Fruit fly (Drosophila melanogaster) whole organism, prepupa: ENCODE data around the gene CG42537.

Experiments used
- CG10669 ChIP-seq: fragments of 200-800 bp; sonication (Bioruptor generic); optimal IDR thresholded peaks from 3 replicates; lab custom pipeline; 2018; ENCODE audit warnings: missing biosample characterization, mild to moderate bottlenecking, missing genetic modification characterization, moderate library complexity
- CG11762 ChIP-seq: fragments of 200-800 bp; sonication (Bioruptor generic); optimal IDR thresholded peaks from 3 replicates; lab custom pipeline; 2016; ENCODE audit warnings: missing biosample characterization, missing genetic modification characterization; ENCODE audit not compliant: insufficient read depth
- CG11902 ChIP-seq: fragments of 200-800 bp; sonication (Bioruptor generic); optimal IDR thresholded peaks from 3 replicates; lab custom pipeline; 2016; ENCODE audit warnings: missing biosample characterization, missing genetic modification characterization
- CG15336 ChIP-seq: fragments of 200-800 bp; sonication (Bioruptor generic); IDR thresholded peaks from 2 replicates; pipeline ENCODE4 v1.3.6; 2022; ENCODE audit warnings: missing biosample characterization, missing genetic modification characterization
- CG16779 ChIP-seq: fragments of 200-800 bp; sonication (Bioruptor generic); optimal IDR thresholded peaks from 3 replicates; lab custom pipeline; 2017; ENCODE audit warnings: missing biosample characterization, mild to moderate bottlenecking, missing genetic modification characterization
- CG3032 ChIP-seq: fragments of 200-800 bp; optimal IDR thresholded peaks from 2 replicates; lab custom pipeline; 2019; ENCODE audit warnings: missing biosample characterization, mild to moderate bottlenecking, missing genetic modification characterization, moderate library complexity
- CG31627 ChIP-seq: fragments of 200-800 bp; sonication (Bioruptor generic); optimal IDR thresholded peaks from 3 replicates; lab custom pipeline; 2016; ENCODE audit warnings: missing biosample characterization, missing genetic modification characterization
- CG3919 ChIP-seq: fragments of 200-800 bp; sonication (Bioruptor generic); optimal IDR thresholded peaks from 3 replicates; lab custom pipeline; 2016; ENCODE audit warnings: missing biosample characterization, missing genetic modification characterization
- CG4318 ChIP-seq: fragments of 200-800 bp; sonication (Bioruptor generic); optimal IDR thresholded peaks from 3 replicates; lab custom pipeline; 2017; ENCODE audit warnings: missing biosample characterization, mild to moderate bottlenecking, missing genetic modification characterization
- CG6163 ChIP-seq: fragments of 200-800 bp; sonication (Bioruptor generic); IDR thresholded peaks from 3 replicates; pipeline ENCODE4 v1.3.6; 2022; ENCODE audit warnings: missing biosample characterization, missing genetic modification characterization
- CG6792 ChIP-seq: fragments of 200-800 bp; sonication (Bioruptor generic); optimal IDR thresholded peaks from 3 replicates; lab custom pipeline; 2016; ENCODE audit warnings: missing biosample characterization, missing genetic modification characterization
- CG6854 ChIP-seq: fragments of 200-800 bp; sonication (Bioruptor generic); optimal IDR thresholded peaks from 2 replicates; lab custom pipeline; 2017; ENCODE audit warnings: missing biosample characterization, mild to moderate bottlenecking, missing genetic modification characterization
- Eip78C ChIP-seq: fragments of 200-800 bp; sonication (Bioruptor generic); peaks from one replicate; lab custom pipeline; 2016; ENCODE audit warnings: missing biosample characterization, missing genetic modification characterization
- Eip93F ChIP-seq: fragments of 200-800 bp; sonication (Bioruptor generic); optimal IDR thresholded peaks from 2 replicates; lab custom pipeline; 2016; ENCODE audit warnings: missing biosample characterization, mild to moderate bottlenecking, missing genetic modification characterization
- Ets21C ChIP-seq: fragments of 200-800 bp; sonication (Bioruptor generic); optimal IDR thresholded peaks from 3 replicates; lab custom pipeline; 2016; ENCODE audit warnings: missing biosample characterization, missing genetic modification characterization
- Hr38 ChIP-seq: sonication (Bioruptor generic); optimal IDR thresholded peaks from 2 replicates; lab custom pipeline; 2016; ENCODE audit warnings: missing biosample characterization, missing genetic modification characterization
- Hr39 ChIP-seq: fragments of 200-800 bp; sonication (Bioruptor generic); optimal IDR thresholded peaks from 2 replicates; lab custom pipeline; 2016; ENCODE audit warnings: missing biosample characterization, missing genetic modification characterization
- Met ChIP-seq: fragments of 200-800 bp; sonication (Bioruptor generic); optimal IDR thresholded peaks from 3 replicates; lab custom pipeline; 2016; ENCODE audit warnings: missing biosample characterization, missing genetic modification characterization
- OdsH ChIP-seq: fragments of 200-800 bp; sonication (Bioruptor generic); optimal IDR thresholded peaks from 3 replicates; lab custom pipeline; 2016; ENCODE audit warnings: missing biosample characterization, missing genetic modification characterization
- Sox102F ChIP-seq: fragments of 200-800 bp; sonication (Bioruptor generic); optimal IDR thresholded peaks from 2 replicates; lab custom pipeline; 2016; ENCODE audit warnings: missing biosample characterization, mild to moderate bottlenecking, missing genetic modification characterization
- Sox15 ChIP-seq: fragments of 200-800 bp; sonication (Bioruptor generic); optimal IDR thresholded peaks from 3 replicates; lab custom pipeline; 2016; ENCODE audit warnings: missing biosample characterization, missing genetic modification characterization
- achi ChIP-seq: fragments of 200-800 bp; sonication (Bioruptor generic); optimal IDR thresholded peaks from 3 replicates; lab custom pipeline; 2016; ENCODE audit warnings: missing biosample characterization, missing genetic modification characterization
- cyc ChIP-seq: fragments of 200-800 bp; sonication (Bioruptor generic); optimal IDR thresholded peaks from 3 replicates; lab custom pipeline; 2016; ENCODE audit warnings: missing biosample characterization, missing genetic modification characterization
- dac ChIP-seq: fragments of 200-800 bp; sonication (Bioruptor generic); optimal IDR thresholded peaks from 2 replicates; lab custom pipeline; 2017; ENCODE audit warnings: missing biosample characterization, mild to moderate bottlenecking, missing genetic modification characterization
- eg ChIP-seq: fragments of 200-800 bp; sonication (Bioruptor generic); IDR thresholded peaks from 3 replicates; pipeline ENCODE4 v1.3.6; 2022; ENCODE audit warnings: missing biosample characterization, missing genetic modification characterization
- fd59A ChIP-seq: fragments of 200-800 bp; sonication (Bioruptor generic); optimal IDR thresholded peaks from 2 replicates; lab custom pipeline; 2017; ENCODE audit warnings: missing biosample characterization, mild to moderate bottlenecking, missing genetic modification characterization, missing genetic modification reagents
- fd85E ChIP-seq: fragments of 200-800 bp; sonication (Bioruptor generic); optimal IDR thresholded peaks from 3 replicates; lab custom pipeline; 2016; ENCODE audit warnings: missing biosample characterization, missing genetic modification characterization
- fkh ChIP-seq: fragments of 200-800 bp; sonication (Bioruptor generic); optimal IDR thresholded peaks from 3 replicates; lab custom pipeline; 2017; ENCODE audit warnings: missing biosample characterization, mild to moderate bottlenecking, missing genetic modification characterization, moderate library complexity
- lz ChIP-seq: fragments of 200-800 bp; sonication (Bioruptor generic); optimal IDR thresholded peaks from 3 replicates; lab custom pipeline; 2016; ENCODE audit warnings: missing biosample characterization, missing genetic modification characterization
- net ChIP-seq: fragments of 200-800 bp; sonication (Bioruptor generic); optimal IDR thresholded peaks from 3 replicates; lab custom pipeline; 2016; ENCODE audit warnings: missing biosample characterization, missing genetic modification characterization
- svp ChIP-seq: fragments of 200-800 bp; sonication (Bioruptor generic); peaks from one replicate; lab custom pipeline; 2016; ENCODE audit warnings: missing biosample characterization, missing genetic modification characterization
- vri ChIP-seq: fragments of 200-800 bp; sonication (Bioruptor generic); optimal IDR thresholded peaks from 3 replicates; lab custom pipeline; 2016; ENCODE audit warnings: missing biosample characterization, mild to moderate bottlenecking, missing genetic modification characterization

The CG42537 gene

dm6 chr3R:6425454-6426156, 48.0 kb downstream of the CG42537 start (continued):
- peak; percentile 7 for TF ChIP-seq CG3032 (tag; lab: Kevin White, UChicago)
- TF ChIP-seq CG6854 (GFP tag; lab: Kevin White, UChicago): no peak
- TF ChIP-seq CG10669 (GFP tag; lab: Kevin White, UChicago): peak; percentile 16
- TF ChIP-seq Ets21C: peak; percentile 40
- peak; percentile 53 for TF ChIP-seq lz (GFP tag; lab: Kevin White, UChicago)
- no peak for TF ChIP-seq fd85E (GFP tag; lab: Kevin White, UChicago)
- TF ChIP-seq Hr39 (GFP tag; lab: Kevin White, UChicago): peak; percentile 38
- TF ChIP-seq CG4318: peak; percentile 54
- peak; percentile 37 for TF ChIP-seq CG16779 (tag; lab: Kevin White, UChicago)
- TF ChIP-seq achi (GFP tag; lab: Kevin White, UChicago): peak; percentile 40
- peak; percentile 72 for TF ChIP-seq Met (GFP tag; lab: Kevin White, UChicago)
- 0 out of 2 replicates have a peak, but pooled peaks have one; percentile 7 for TF ChIP-seq CG15336 (GFP tag; lab: Robert Waterston, UW)
- peak; percentile 35 for TF ChIP-seq CG3919
- TF ChIP-seq Sox15 (GFP tag; lab: Kevin White, UChicago): no peak
- peak; percentile 55; the same call in 2 of the 3 replicates for TF ChIP-seq CG6163 (GFP tag; lab: Robert Waterston, UW)

dm6 chr3R:6426173-6426899, 48.7 kb downstream of the CG42537 start:
- TF ChIP-seq CG15336 (GFP tag; lab: Robert Waterston, UW) (peak; percentile 36; the same call in 1 of the 2 replicates), fkh (GFP tag; lab: Kevin White, UChicago) (peak; percentile 59), Met (GFP tag; lab: Kevin White, UChicago) (no peak), cyc (GFP tag; lab: Kevin White, UChicago) (no peak), eg (GFP tag; lab: Robert Waterston, UW) (peak; percentile 24; the same call in 1 of the 3 replicates), Sox102F (GFP tag; lab: Kevin White, UChicago) (no peak), CG31627 (GFP tag; lab: Kevin White, UChicago) (no peak), Sox15 (GFP tag; lab: Kevin White, UChicago) (no peak), vri (GFP tag; lab: Kevin White, UChicago) (no peak), net (GFP tag; lab: Kevin White, UChicago) (no peak), achi (GFP tag; lab: Kevin White, UChicago) (no peak), Hr38 (GFP tag; lab: Kevin White, UChicago) (no peak), CG11902 (GFP tag; lab: Kevin White, UChicago) (no peak), CG11762 (GFP tag; lab: Kevin White, UChicago) (no peak), Eip93F (no peak), Eip78C (peak; percentile 72), CG6792 (GFP tag; lab: Kevin White, UChicago) (no peak), svp (GFP tag; lab: Kevin White, UChicago) (peak; percentile 74), dac (GFP tag; lab: Kevin White, UChicago) (no peak), OdsH (no peak), CG6163 (GFP tag; lab: Robert Waterston, UW) (peak; percentile 58; the same call in 1 of the 3 replicates), fd59A (no peak), lz (GFP tag; lab: Kevin White, UChicago) (no peak)
